Worm (Caenorhabditis elegans) whole organism, L3 larva: ENCODE measurements around the gene rsr-2.

ENCODE experiments used
- aly-2 ChIP-seq: fragments of 150-350 bp; optimal IDR thresholded peaks from 2 replicates; lab custom pipeline; 2014; ENCODE audit warnings: missing biosample characterization, missing genetic modification characterization
- ama-1 ChIP-seq: fragments of 150-350 bp; optimal IDR thresholded peaks from 2 replicates; lab custom pipeline; 2018
- ceh-82 ChIP-seq: fragments of 150-350 bp; optimal IDR thresholded peaks from 2 replicates; lab custom pipeline; 2014; ENCODE audit warnings: missing biosample characterization, missing genetic modification characterization
- daf-12 ChIP-seq: fragments of 150-350 bp; optimal IDR thresholded peaks from 2 replicates; lab custom pipeline; 2014; ENCODE audit warnings: missing biosample characterization, missing genetic modification reagents, missing genetic modification characterization
- egl-27 ChIP-seq: sonication (generic microtip); optimal IDR thresholded peaks from 4 replicates; lab custom pipeline; 2017; ENCODE audit warnings: missing biosample characterization, missing genetic modification reagents, missing genetic modification characterization
- fkh-10 ChIP-seq: sonication (generic microtip); optimal IDR thresholded peaks from 2 replicates; lab custom pipeline; 2017; ENCODE audit warnings: missing biosample characterization, missing genetic modification reagents, missing genetic modification characterization
- jun-1 ChIP-seq: fragments of 150-350 bp; optimal IDR thresholded peaks from 2 replicates; lab custom pipeline; 2014; ENCODE audit warnings: missing biosample characterization, missing genetic modification reagents, missing genetic modification characterization
- lin-39 ChIP-seq: fragments of 150-350 bp; optimal IDR thresholded peaks from 2 replicates; lab custom pipeline; 2018; ENCODE audit warnings: missing biosample characterization, missing genetic modification reagents, missing genetic modification characterization
- nhr-25 ChIP-seq: sonication (generic microtip); optimal IDR thresholded peaks from 2 replicates; lab custom pipeline; 2017; ENCODE audit warnings: missing biosample characterization, missing genetic modification characterization
- pqm-1 ChIP-seq: fragments of 150-350 bp; optimal IDR thresholded peaks from 2 replicates; lab custom pipeline; 2017; ENCODE audit warnings: missing biosample characterization, missing genetic modification characterization, inconsistent platforms
- zag-1 ChIP-seq: fragments of 150-350 bp; optimal IDR thresholded peaks from 2 replicates; lab custom pipeline; 2014; ENCODE audit warnings: missing biosample characterization, missing genetic modification characterization

- no peak for TF ChIP-seq egl-27
- no peak for TF ChIP-seq aly-2 (tag; lab: Kevin White, UChicago)
- no peak for TF ChIP-seq fkh-10 (GFP tag; lab: Kevin White, UChicago)
- no peak for TF ChIP-seq jun-1 (tag; lab: Kevin White, UChicago)
- no peak for TF ChIP-seq ceh-82
- TF ChIP-seq ama-1 (lab: Kevin White, UChicago), result no peak
- no peak for TF ChIP-seq lin-39 (tag; lab: Kevin White, UChicago)
- no peak for TF ChIP-seq nhr-25
- no peak for TF ChIP-seq daf-12
- TF ChIP-seq zag-1 (tag; lab: Kevin White, UChicago), result no peak
- TF ChIP-seq pqm-1 (tag; lab: Kevin White, UChicago), result no peak
Observed at ce11 chrII:12208741-12209140, 16.4 kb upstream of the rsr-2 start.
